Worm (Caenorhabditis elegans) whole organism, L2 larva: Measurements from ENCODE around the gene bath-27.

Experiments used
- nhr-11 ChIP-seq: fragments of 150-350 bp; optimal IDR thresholded peaks from 2 replicates; lab custom pipeline; 2014; ENCODE audit warnings: missing biosample characterization, missing genetic modification characterization
- zag-1 ChIP-seq: fragments of 150-350 bp; optimal IDR thresholded peaks from 2 replicates; lab custom pipeline; 2014; ENCODE audit warnings: missing biosample characterization, missing genetic modification characterization

DNA sequence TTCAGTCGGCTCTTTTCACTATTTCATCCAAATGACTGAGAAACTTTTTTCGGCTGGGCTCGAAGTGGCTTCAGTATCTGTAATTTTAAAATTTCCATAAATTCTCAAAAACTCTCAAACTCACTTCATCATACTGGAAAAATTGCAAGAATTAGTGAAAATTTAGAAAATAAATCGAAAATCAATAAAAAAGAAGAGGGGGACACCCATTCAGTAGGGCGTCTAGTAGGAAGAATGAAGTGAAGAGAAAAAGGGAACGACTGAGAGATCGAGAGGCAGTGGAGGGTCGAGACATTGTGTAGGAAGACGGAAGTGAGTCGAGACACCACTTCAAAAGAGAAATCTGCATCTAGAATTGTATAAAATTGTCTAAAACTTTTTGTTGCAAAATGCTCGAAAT lies 14.9 kb downstream of the bath-27 start:
- no peak for TF ChIP-seq nhr-11 (tag; lab: Kevin White, UChicago)
- TF ChIP-seq zag-1, result no peak
